Fruit fly (Drosophila melanogaster): Measurements from ENCODE around the gene CG17477.

Gene CG17477

dm6 chr3R:17115668-17116067 lies 11.1 kb downstream of the CG17477 start (continued):
- no peak for TF ChIP-seq gfzf (GFP tag; optimal IDR thresholded peaks at IDR 0.05)
- no peak for TF ChIP-seq CG9797 (GFP tag; optimal IDR thresholded peaks at IDR 0.05)
- no peak for TF ChIP-seq scrt (GFP tag; optimal IDR thresholded peaks at IDR 0.05)
- peak; percentile 18 for TF ChIP-seq CG18619 (GFP tag; optimal IDR thresholded peaks at IDR 0.05)
- TF ChIP-seq D19A (tag; optimal IDR thresholded peaks at IDR 0.05), result no peak
- TF ChIP-seq ind (GFP tag; optimal IDR thresholded peaks at IDR 0.05), result no peak
- TF ChIP-seq Neu2 (GFP tag; optimal IDR thresholded peaks at IDR 0.05; ENCODE audit: borderline replicate concordance), result no peak
- TF ChIP-seq slou (GFP tag; optimal IDR thresholded peaks at IDR 0.05), result no peak
- TF ChIP-seq CG10565 (GFP tag; optimal IDR thresholded peaks at IDR 0.05), result no peak
- no peak for TF ChIP-seq CkIIα-i1 (GFP tag; IDR thresholded peaks at IDR 0.05)
- TF ChIP-seq Ada2b (GFP tag; IDR thresholded peaks at IDR 0.05), result no peak
- no peak for TF ChIP-seq C15 (GFP tag; IDR thresholded peaks at IDR 0.05)
- no peak for TF ChIP-seq CG7357 (GFP tag; IDR thresholded peaks at IDR 0.05)
- TF ChIP-seq Jarid2 (GFP tag; optimal IDR thresholded peaks at IDR 0.05), result no peak
- TF ChIP-seq CG17361 (GFP tag; IDR thresholded peaks at IDR 0.05), result no peak
- peak; percentile 27 for TF ChIP-seq CG6765 (GFP tag; optimal IDR thresholded peaks at IDR 0.05)
- no peak for TF ChIP-seq br (optimal IDR thresholded peaks at IDR 0.05)
- TF ChIP-seq Kr (GFP tag; optimal IDR thresholded peaks at IDR 0.05), result peak; percentile 6
- TF ChIP-seq CG11085 (GFP tag; IDR thresholded peaks at IDR 0.05), result no peak
- TF ChIP-seq GATAe (GFP tag; conservative IDR thresholded peaks at IDR 0.05), result no peak
- no peak for TF ChIP-seq CG2129 (GFP tag; IDR thresholded peaks at IDR 0.05; ENCODE audit: partially characterized antibody)
- TF ChIP-seq CG14014 (GFP tag; IDR thresholded peaks at IDR 0.05), result no peak
- no peak for TF ChIP-seq CG10979 (tag; optimal IDR thresholded peaks at IDR 0.05)
- no peak for TF ChIP-seq ase (GFP tag; IDR thresholded peaks at IDR 0.05)
- no peak for TF ChIP-seq CG12659 (GFP tag; optimal IDR thresholded peaks at IDR 0.05)
- TF ChIP-seq CG4360 (GFP tag; IDR thresholded peaks at IDR 0.05), result no peak
- TF ChIP-seq CG9727 (GFP tag; optimal IDR thresholded peaks at IDR 0.05), result peak; percentile 21
- TF ChIP-seq CG2678 (tag; optimal IDR thresholded peaks at IDR 0.05), result peak; percentile 64
- TF ChIP-seq tap (tag; optimal IDR thresholded peaks at IDR 0.05), result no peak
- TF ChIP-seq CG14860 (GFP tag; IDR thresholded peaks at IDR 0.05; ENCODE audit: partially characterized antibody), result no peak
- TF ChIP-seq schlank (tag; optimal IDR thresholded peaks at IDR 0.05), result no peak
- TF ChIP-seq Hmx (GFP tag; optimal IDR thresholded peaks at IDR 0.05), result no peak
- no peak for TF ChIP-seq gsb-n (tag; optimal IDR thresholded peaks at IDR 0.05)
- TF ChIP-seq lilli (GFP tag; optimal IDR thresholded peaks at IDR 0.05), result no peak
- peak; percentile 84 for TF ChIP-seq CG8281 (tag; optimal IDR thresholded peaks at IDR 0.05)
- TF ChIP-seq PHDP (tag; optimal IDR thresholded peaks at IDR 0.05), result peak; percentile 67
- peak; percentile 62 for TF ChIP-seq CG15601 (tag; optimal IDR thresholded peaks at IDR 0.05)
- TF ChIP-seq Abd-B (GFP tag; optimal IDR thresholded peaks at IDR 0.05), result no peak
- no peak for TF ChIP-seq CG9215 (GFP tag; IDR thresholded peaks at IDR 0.05)
- TF ChIP-seq zfh2 (GFP tag; optimal IDR thresholded peaks at IDR 0.05), result no peak
- no peak for TF ChIP-seq CG17912 (GFP tag; optimal IDR thresholded peaks at IDR 0.05)
- no peak for TF ChIP-seq CG6654 (GFP tag; optimal IDR thresholded peaks at IDR 0.05)
- TF ChIP-seq Hr78 (GFP tag; optimal IDR thresholded peaks at IDR 0.05), result peak in 1 of 2 experiments; percentile 51
- no peak for TF ChIP-seq crc (GFP tag; optimal IDR thresholded peaks at IDR 0.05)
- no peak for TF ChIP-seq hbn (GFP tag; IDR thresholded peaks at IDR 0.05; ENCODE audit: partially characterized antibody)
- TF ChIP-seq Mrtf (GFP tag; IDR thresholded peaks at IDR 0.05), result no peak
- no peak for TF ChIP-seq HLH4C (GFP tag; IDR thresholded peaks at IDR 0.05; ENCODE audit: partially characterized antibody)
- peak; percentile 9 for TF ChIP-seq CG18011 (GFP tag; optimal IDR thresholded peaks at IDR 0.05)
- no peak for TF ChIP-seq Ptx1 (GFP tag; IDR thresholded peaks at IDR 0.05)
- no peak for TF ChIP-seq CG10654 (GFP tag; optimal IDR thresholded peaks at IDR 0.05)
- no peak for TF ChIP-seq ac (GFP tag; optimal IDR thresholded peaks at IDR 0.05)
- TF ChIP-seq CG1024 (GFP tag; IDR thresholded peaks at IDR 0.05), result no peak

Data from whole organism, embryonic.